Worm (Caenorhabditis elegans): Measurements from ENCODE around the gene T10C6.6.

- TF ChIP-seq nhr-77 (tag; optimal IDR thresholded peaks at IDR 0.05) (no peak), egl-27 (tag; optimal IDR thresholded peaks at IDR 0.05) (no peak), unc-39 (tag; optimal IDR thresholded peaks at IDR 0.05) (no peak), elt-1 (tag; optimal IDR thresholded peaks at IDR 0.05) (no peak), nhr-12 (tag; optimal IDR thresholded peaks at IDR 0.05) (no peak), nhr-10 (tag; optimal IDR thresholded peaks at IDR 0.05) (no peak), snpc-4 (tag; optimal IDR thresholded peaks at IDR 0.05) (no peak), ceh-82 (tag; optimal IDR thresholded peaks at IDR 0.05) (no peak), ztf-11 (tag; optimal IDR thresholded peaks at IDR 0.05) (no peak), ztf-1 (GFP tag; conservative IDR thresholded peaks at IDR 0.05) (no peak), unc-62 (GFP tag; optimal IDR thresholded peaks at IDR 0.05) (no peak), unc-55 (GFP tag; optimal IDR thresholded peaks at IDR 0.05) (no peak), sem-4 (tag; optimal IDR thresholded peaks at IDR 0.05) (no peak)
These were observed 22.9 kb downstream of the T10C6.6 start for ce11 chrV:16047052-16047451.
